Fruit fly (Drosophila melanogaster): Measurements from ENCODE around the gene fon.
A peak's percentile ranks its signal among the peaks of the same experiment; 100 is the strongest.

fon gene

dm6 chr2L:19393703-19394210, 7.8 kb upstream of the fon start, which contains the start of gene CG31798:
CG31798 (plus strand) TSS chr2L:19394160.
- TF ChIP-seq CG17806 (tag; optimal IDR thresholded peaks at IDR 0.05) (no peak), D1 (tag; optimal IDR thresholded peaks at IDR 0.05) (no peak), CG34367 (tag; optimal IDR thresholded peaks at IDR 0.05) (no peak), CG12605 (GFP tag; IDR thresholded peaks at IDR 0.05) (no peak), CG4496 (GFP tag; IDR thresholded peaks at IDR 0.05) (0 out of 3 replicates have a peak, but pooled peaks have one; percentile 8), CG8159 (tag; optimal IDR thresholded peaks at IDR 0.05) (no peak), Pif1A (GFP tag; optimal IDR thresholded peaks at IDR 0.05) (no peak), CG9948 (tag; optimal IDR thresholded peaks at IDR 0.05) (no peak), Ets98B (GFP tag; IDR thresholded peaks at IDR 0.05) (no peak), CG14655 (GFP tag; optimal IDR thresholded peaks at IDR 0.05) (no peak), EcR (GFP tag; optimal IDR thresholded peaks at IDR 0.05) (no peak), CG8301 (tag; optimal IDR thresholded peaks at IDR 0.05) (no peak), gl (tag; optimal IDR thresholded peaks at IDR 0.05) (peak; percentile 65), CG13204 (GFP tag; optimal IDR thresholded peaks at IDR 0.05) (no peak), rn (GFP tag; IDR thresholded peaks at IDR 0.05) (no peak)

- 0 out of 3 replicates have a peak, but pooled peaks have one; percentile 6 for TF ChIP-seq CG4496 (GFP tag; IDR thresholded peaks at IDR 0.05)
- TF ChIP-seq Snoo (tag; optimal IDR thresholded peaks at IDR 0.05): no peak
- TF ChIP-seq CG14655 (GFP tag; optimal IDR thresholded peaks at IDR 0.05): no peak
These were observed 3.7 kb upstream of the fon start, which contains the start of gene CG17549 for dm6 chr2L:19389749-19390148. CG17549 (minus strand) TSS chr2L:19390075.

- TF ChIP-seq EcR (GFP tag; optimal IDR thresholded peaks at IDR 0.05) (peak; percentile 25), CG4496 (GFP tag; IDR thresholded peaks at IDR 0.05) (no peak)
These were observed 3.0 kb upstream of the fon start for dm6 chr2L:19388966-19389365.

- TF ChIP-seq Snoo (tag; optimal IDR thresholded peaks at IDR 0.05) (no peak), CG8301 (tag; optimal IDR thresholded peaks at IDR 0.05) (no peak), Pif1A (GFP tag; optimal IDR thresholded peaks at IDR 0.05) (no peak), Ets98B (GFP tag; IDR thresholded peaks at IDR 0.05) (no peak), D1 (tag; optimal IDR thresholded peaks at IDR 0.05) (no peak), CG13204 (GFP tag; optimal IDR thresholded peaks at IDR 0.05) (no peak), CG15710 (tag; optimal IDR thresholded peaks at IDR 0.05) (no peak), EcR (GFP tag; optimal IDR thresholded peaks at IDR 0.05) (no peak), CG12605 (GFP tag; IDR thresholded peaks at IDR 0.05) (no peak), rn (GFP tag; IDR thresholded peaks at IDR 0.05) (no peak), CG10348 (GFP tag; IDR thresholded peaks at IDR 0.05) (no peak), CG8159 (tag; optimal IDR thresholded peaks at IDR 0.05) (no peak), CG4496 (GFP tag; IDR thresholded peaks at IDR 0.05) (no peak), CG9948 (tag; optimal IDR thresholded peaks at IDR 0.05) (no peak)
These were observed 3.7 kb downstream of the fon start for dm6 chr2L:19382353-19382752.

dm6 chr2L:19380630-19381029, 5.4 kb downstream of the fon start, which contains the start of gene CG17350:
CG17350 (plus strand) TSS chr2L:19380930.
- no peak for TF ChIP-seq CG8301 (tag; optimal IDR thresholded peaks at IDR 0.05)
- TF ChIP-seq fd96Ca (GFP tag; IDR thresholded peaks at IDR 0.05): no peak
- no peak for TF ChIP-seq CG17806 (tag; optimal IDR thresholded peaks at IDR 0.05)
- TF ChIP-seq Pif1B (GFP tag; optimal IDR thresholded peaks at IDR 0.05): no peak
- no peak for TF ChIP-seq CG4496 (GFP tag; IDR thresholded peaks at IDR 0.05)
- TF ChIP-seq CG9948 (tag; optimal IDR thresholded peaks at IDR 0.05): no peak
- TF ChIP-seq CG32121 (GFP tag; IDR thresholded peaks at IDR 0.05): no peak
- no peak for TF ChIP-seq gl (tag; optimal IDR thresholded peaks at IDR 0.05)
- TF ChIP-seq CG14655 (GFP tag; optimal IDR thresholded peaks at IDR 0.05): no peak
- no peak for TF ChIP-seq CG34367 (tag; optimal IDR thresholded peaks at IDR 0.05)
- TF ChIP-seq EcR (GFP tag; optimal IDR thresholded peaks at IDR 0.05): no peak
- no peak for TF ChIP-seq CG15710 (tag; optimal IDR thresholded peaks at IDR 0.05)
- no peak for TF ChIP-seq Snoo (tag; optimal IDR thresholded peaks at IDR 0.05)
- no peak for TF ChIP-seq D1 (tag; optimal IDR thresholded peaks at IDR 0.05)
- no peak for TF ChIP-seq CG8159 (tag; optimal IDR thresholded peaks at IDR 0.05)
- no peak for TF ChIP-seq CG12605 (GFP tag; IDR thresholded peaks at IDR 0.05)
- no peak for TF ChIP-seq Ets98B (GFP tag; IDR thresholded peaks at IDR 0.05)
- no peak for TF ChIP-seq rn (GFP tag; IDR thresholded peaks at IDR 0.05)
- no peak for TF ChIP-seq CG10348 (GFP tag; IDR thresholded peaks at IDR 0.05)

- TF ChIP-seq CG10348 (GFP tag; IDR thresholded peaks at IDR 0.05): no peak
- TF ChIP-seq CG8301 (tag; optimal IDR thresholded peaks at IDR 0.05): no peak
- TF ChIP-seq Snoo (tag; optimal IDR thresholded peaks at IDR 0.05): no peak
- no peak for TF ChIP-seq CG34367 (tag; optimal IDR thresholded peaks at IDR 0.05)
- no peak for TF ChIP-seq CG12605 (GFP tag; IDR thresholded peaks at IDR 0.05)
- TF ChIP-seq Pif1A (GFP tag; optimal IDR thresholded peaks at IDR 0.05): no peak
- TF ChIP-seq CG17806 (tag; optimal IDR thresholded peaks at IDR 0.05): no peak
- TF ChIP-seq Pif1B (GFP tag; optimal IDR thresholded peaks at IDR 0.05): no peak
- TF ChIP-seq CG32121 (GFP tag; IDR thresholded peaks at IDR 0.05): no peak
- TF ChIP-seq CG15710 (tag; optimal IDR thresholded peaks at IDR 0.05): no peak
- no peak for TF ChIP-seq Ets98B (GFP tag; IDR thresholded peaks at IDR 0.05)
- TF ChIP-seq CG4496 (GFP tag; IDR thresholded peaks at IDR 0.05): no peak
These were observed 7.4 kb downstream of the fon start for dm6 chr2L:19378620-19379019.
